Worm (Caenorhabditis elegans) whole organism, L2 larva: ENCODE data around the gene F27E5.5.

Experiments used
- dmd-4 ChIP-seq: sonication (generic microtip); optimal IDR thresholded peaks from 2 replicates; lab custom pipeline; 2017; ENCODE audit warnings: missing biosample characterization, missing genetic modification characterization
- elt-1 ChIP-seq: fragments of 150-350 bp; optimal IDR thresholded peaks from 2 replicates; lab custom pipeline; 2014; ENCODE audit warnings: missing biosample characterization, missing genetic modification characterization
- lin-13 ChIP-seq: fragments of 150-350 bp; optimal IDR thresholded peaks from 2 replicates; lab custom pipeline; 2014; ENCODE audit warnings: missing biosample characterization, missing genetic modification reagents, missing genetic modification characterization
- lin-39 ChIP-seq: fragments of 150-350 bp; optimal IDR thresholded peaks from 2 replicates; lab custom pipeline; 2014; ENCODE audit warnings: missing biosample characterization, missing genetic modification reagents, missing genetic modification characterization
- nhr-10 ChIP-seq: sonication (generic microtip); optimal IDR thresholded peaks from 2 replicates; lab custom pipeline; 2017; ENCODE audit warnings: missing biosample characterization, missing genetic modification characterization
- nhr-77 ChIP-seq: fragments of 150-350 bp; optimal IDR thresholded peaks from 2 replicates; lab custom pipeline; 2014; ENCODE audit warnings: missing biosample characterization, missing genetic modification characterization
- unc-39 ChIP-seq: fragments of 150-350 bp; optimal IDR thresholded peaks from 2 replicates; lab custom pipeline; 2014; ENCODE audit warnings: missing biosample characterization, missing genetic modification characterization
- unc-62 ChIP-seq: fragments of 150-350 bp; optimal IDR thresholded peaks from 2 replicates; lab custom pipeline; 2014; ENCODE audit warnings: missing biosample characterization, missing genetic modification reagents, missing genetic modification characterization
- ztf-4 ChIP-seq: fragments of 150-350 bp; optimal IDR thresholded peaks from 2 replicates; lab custom pipeline; 2014; ENCODE audit warnings: missing biosample characterization, missing genetic modification characterization

- no peak for TF ChIP-seq elt-1 (tag; lab: Kevin White, UChicago)
- TF ChIP-seq nhr-77 (tag; lab: Kevin White, UChicago) = no peak
- TF ChIP-seq unc-62 (GFP tag; lab: Kevin White, UChicago) = no peak
- no peak for TF ChIP-seq lin-39 (tag; lab: Kevin White, UChicago)
- no peak for TF ChIP-seq lin-13 (GFP tag; lab: Kevin White, UChicago)
- TF ChIP-seq ztf-4 = no peak
- TF ChIP-seq dmd-4 (tag; lab: Kevin White, UChicago) = no peak
- TF ChIP-seq nhr-10 = no peak
- TF ChIP-seq unc-39 (tag; lab: Kevin White, UChicago) = no peak
Measured at ce11 chrII:10127389-10127788, 4.3 kb downstream of the F27E5.5 start, which contains the start of gene F27E5.8.
